Worm (Caenorhabditis elegans) whole organism, L1 larva: ENCODE measurements around the gene sri-42.
"Not testable (repeated sequence)": the region's sequence is repeated elsewhere in the genome, so short reads cannot be mapped to it uniquely, and the experiment has no call there.

ENCODE experiments used
- C04F5.9 ChIP-seq: sonication (generic microtip); optimal IDR thresholded peaks from 2 replicates; lab custom pipeline; 2016; ENCODE audit warnings: missing genetic modification characterization, missing compliant biosample characterization
- F16B12.6 ChIP-seq: fragments of 150-350 bp; optimal IDR thresholded peaks from 2 replicates; lab custom pipeline; 2014; ENCODE audit warnings: missing biosample characterization, missing genetic modification characterization
- aha-1 ChIP-seq: fragments of 150-350 bp; optimal IDR thresholded peaks from 2 replicates; lab custom pipeline; 2014; ENCODE audit warnings: missing biosample characterization, missing genetic modification characterization
- alr-1 ChIP-seq: fragments of 200-800 bp; sonication (Bioruptor generic); optimal IDR thresholded peaks from 2 replicates; lab custom pipeline; 2018; ENCODE audit warnings: borderline replicate concordance, mild to moderate bottlenecking, missing genetic modification characterization, missing compliant biosample characterization
- ceh-8 ChIP-seq: fragments of 200-800 bp; sonication (Bioruptor generic); optimal IDR thresholded peaks from 2 replicates; lab custom pipeline; 2018; ENCODE audit warnings: mild to moderate bottlenecking, missing genetic modification characterization, moderate library complexity, missing compliant biosample characterization
- ceh-88 ChIP-seq: fragments of 200-800 bp; sonication (Bioruptor generic); IDR thresholded peaks from 2 replicates; pipeline ENCODE4 v1.3.6; 2022; ENCODE audit warnings: missing genetic modification characterization, missing compliant biosample characterization
- ceh-90 ChIP-seq: sonication (generic microtip); optimal IDR thresholded peaks from 2 replicates; lab custom pipeline; 2016; ENCODE audit warnings: missing genetic modification characterization, missing compliant biosample characterization
- ces-1 ChIP-seq: fragments of 150-350 bp; optimal IDR thresholded peaks from 2 replicates; lab custom pipeline; 2014; ENCODE audit warnings: missing biosample characterization, missing genetic modification reagents, missing genetic modification characterization
- dsc-1 ChIP-seq: sonication (generic microtip); optimal IDR thresholded peaks from 2 replicates; lab custom pipeline; 2016; ENCODE audit warnings: mild to moderate bottlenecking, missing genetic modification characterization, missing compliant biosample characterization
- egl-13 ChIP-seq: sonication (generic microtip); optimal IDR thresholded peaks from 2 replicates; lab custom pipeline; 2016; ENCODE audit warnings: missing genotype, missing genetic modification reagents, missing genetic modification characterization, missing compliant biosample characterization
- elt-2 ChIP-seq: sonication (generic microtip); optimal IDR thresholded peaks from 2 replicates; lab custom pipeline; 2016; ENCODE audit warnings: missing genetic modification characterization, mild to moderate bottlenecking, inconsistent platforms, missing compliant biosample characterization, missing genetic modification reagents
- fkh-4 ChIP-seq: sonication (generic microtip); optimal IDR thresholded peaks from 2 replicates; lab custom pipeline; 2016; ENCODE audit warnings: missing compliant biosample characterization, missing genetic modification characterization, borderline replicate concordance
- fkh-8 ChIP-seq: sonication (generic microtip); optimal IDR thresholded peaks from 2 replicates; lab custom pipeline; 2016; ENCODE audit warnings: mild to moderate bottlenecking, missing genetic modification characterization, missing compliant biosample characterization
- hlh-4 ChIP-seq: sonication (generic microtip); optimal IDR thresholded peaks from 2 replicates; lab custom pipeline; 2016; ENCODE audit warnings: mild to moderate bottlenecking, missing genetic modification characterization, missing compliant biosample characterization
- hpl-2 ChIP-seq: fragments of 150-350 bp; optimal IDR thresholded peaks from 2 replicates; lab custom pipeline; 2014; ENCODE audit warnings: missing biosample characterization, missing genetic modification reagents, missing genetic modification characterization
- isw-1 ChIP-seq: fragments of 200-800 bp; sonication (Bioruptor generic); IDR thresholded peaks from 2 replicates; pipeline ENCODE4 v1.3.6; 2022; ENCODE audit warnings: missing genetic modification characterization, missing compliant biosample characterization
- lin-39 ChIP-seq: fragments of 150-350 bp; optimal IDR thresholded peaks from 2 replicates; lab custom pipeline; 2014; ENCODE audit warnings: missing biosample characterization, missing genetic modification reagents, missing genetic modification characterization
- lsy-2 ChIP-seq, 2 experiments: fragments of 150-350 bp; optimal IDR thresholded peaks; 2 replicates each; lab custom pipeline; 2014; ENCODE audit warnings: missing biosample characterization in 2 of 2, missing genetic modification characterization in 2 of 2
- nhr-71 ChIP-seq: sonication (generic microtip); optimal IDR thresholded peaks from 2 replicates; lab custom pipeline; 2016; ENCODE audit warnings: mild to moderate bottlenecking, missing genetic modification characterization, moderate library complexity, missing compliant biosample characterization
- nhr-77 ChIP-seq: fragments of 150-350 bp; optimal IDR thresholded peaks from 2 replicates; lab custom pipeline; 2014; ENCODE audit warnings: missing biosample characterization, missing genetic modification characterization
- nhr-85 ChIP-seq: sonication (generic microtip); peaks from one replicate; lab custom pipeline; 2016; ENCODE audit warnings: missing genetic modification characterization, inconsistent platforms, missing compliant biosample characterization
- nhr-90 ChIP-seq: sonication (generic microtip); optimal IDR thresholded peaks from 2 replicates; lab custom pipeline; 2016; ENCODE audit warnings: mild to moderate bottlenecking, missing genetic modification characterization, missing compliant biosample characterization; ENCODE audit not compliant: poor library complexity
- pqm-1 ChIP-seq: sonication (generic microtip); optimal IDR thresholded peaks from 3 replicates; lab custom pipeline; 2017; ENCODE audit warnings: missing biosample characterization, missing genetic modification characterization
- snpc-4 ChIP-seq: fragments of 150-350 bp; optimal IDR thresholded peaks from 2 replicates; lab custom pipeline; 2014; ENCODE audit warnings: missing biosample characterization, missing genetic modification characterization
- snu-23 ChIP-seq: sonication (generic microtip); optimal IDR thresholded peaks from 2 replicates; lab custom pipeline; 2016; ENCODE audit warnings: missing genetic modification characterization, missing compliant biosample characterization
- sptf-1 ChIP-seq: fragments of 150-350 bp; optimal IDR thresholded peaks from 2 replicates; lab custom pipeline; 2014; ENCODE audit warnings: missing biosample characterization, missing genetic modification characterization
- unc-86 ChIP-seq: sonication (generic microtip); optimal IDR thresholded peaks from 2 replicates; lab custom pipeline; 2016; ENCODE audit warnings: missing genetic modification characterization, missing compliant biosample characterization
- xbp-1 ChIP-seq: sonication (generic microtip); optimal IDR thresholded peaks from 2 replicates; lab custom pipeline; 2016; ENCODE audit warnings: missing genetic modification characterization, missing compliant biosample characterization
- ztf-11 ChIP-seq, 2 experiments: sonication (generic microtip); optimal IDR thresholded peaks; 2 replicates each; lab custom pipeline; 2016 to 2017; ENCODE audit warnings: missing genetic modification characterization in 2 of 2, missing biosample characterization in 1 of 2, missing compliant biosample characterization in 1 of 2
- ztf-4 ChIP-seq: fragments of 150-350 bp; optimal IDR thresholded peaks from 2 replicates; lab custom pipeline; 2014; ENCODE audit warnings: missing biosample characterization, missing genetic modification characterization

sri-42 gene

DNA sequence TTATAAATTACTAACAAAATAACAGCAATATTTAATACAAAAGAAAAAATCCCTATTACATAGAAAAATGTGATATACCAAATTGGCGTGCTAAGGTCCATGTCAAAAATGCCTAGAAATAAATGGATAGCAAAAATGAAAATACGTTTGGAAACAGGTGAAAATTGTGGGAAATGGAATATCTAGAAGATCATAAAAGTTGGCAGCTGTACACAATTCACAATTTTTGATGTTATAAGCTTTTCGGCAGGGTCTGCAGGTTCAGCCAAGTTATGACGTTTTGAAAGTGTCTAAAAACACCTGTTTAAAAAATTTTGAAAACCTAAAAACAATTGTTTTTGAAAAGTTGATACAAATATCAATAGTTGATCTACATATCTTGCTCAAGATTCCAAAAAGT is at the start of gene sri-42:
Gene sri-42, minus strand, starts transcription at position 101 of the 400 bp plus-strand sequence.
- not testable (repeated sequence) for TF ChIP-seq ceh-8 (GFP tag; lab: Kevin White, UChicago); lsy-2 (tag; optimal IDR thresholded peaks at IDR 0.05; lab: Kevin White, UChicago); xbp-1 (tag; lab: Kevin White, UChicago)

DNA sequence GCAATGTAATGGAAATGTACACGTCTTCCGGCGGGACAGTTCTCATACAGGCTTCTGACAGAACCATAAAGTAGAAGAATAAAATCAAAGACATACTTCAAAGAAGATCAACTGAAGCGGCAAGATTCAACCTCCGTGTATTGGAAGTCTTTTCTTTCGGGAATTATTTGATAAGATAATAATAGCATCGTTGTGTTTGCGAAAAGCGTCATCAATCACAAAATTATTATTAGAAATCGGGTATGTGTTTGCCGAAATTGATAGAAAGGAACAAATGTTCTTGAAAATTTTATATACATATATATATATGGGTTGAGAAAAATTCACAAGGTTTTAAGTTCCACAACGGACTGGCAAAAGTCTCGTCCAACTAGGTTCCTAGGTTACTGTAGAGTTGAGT is 48.8 kb upstream of the sri-42 start, which contains the start of gene Y27F2A.9:
Gene Y27F2A.9, minus strand, starts transcription at position 101 of the 400 bp plus-strand sequence.
- TF ChIP-seq aha-1 (tag; lab: Kevin White, UChicago); ces-1; elt-2 (tag; lab: Kevin White, UChicago): not testable (repeated sequence)

- not testable (repeated sequence) for TF ChIP-seq hlh-4 (tag; lab: Kevin White, UChicago); F16B12.6 (tag; lab: Kevin White, UChicago); ztf-11 (tag; optimal IDR thresholded peaks at IDR 0.05; lab: Kevin White, UChicago)
Observed at ce11 chrII:3189038-3189437, 46.3 kb upstream of the sri-42 start, which contains the start of gene Y27F2A.11. Gene Y27F2A.11 (plus strand): TSS chrII:3189338.

DNA sequence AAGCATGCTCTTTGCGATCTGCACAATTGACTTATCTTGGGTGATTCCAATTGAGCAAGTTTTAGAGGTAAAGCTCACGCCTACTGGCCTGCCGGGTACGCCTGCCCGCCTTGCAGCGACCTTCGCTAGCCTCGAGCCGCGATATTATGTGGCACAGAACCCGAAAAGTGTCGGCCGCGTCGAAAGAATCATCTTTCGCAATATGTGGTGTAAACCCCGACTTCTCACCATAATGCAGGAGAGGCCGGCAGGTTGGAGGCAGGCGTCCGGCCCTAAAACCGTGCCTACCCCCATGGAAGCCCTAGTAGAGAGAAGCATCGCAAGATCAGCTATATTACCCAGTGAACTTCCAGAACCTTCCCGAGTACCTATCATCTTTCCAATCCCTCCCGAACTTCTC is 43.1 kb upstream of the sri-42 start:
- TF ChIP-seq hpl-2 (GFP tag; lab: Kevin White, UChicago) (no peak), fkh-4 (tag; lab: Kevin White, UChicago) (no peak), ceh-90 (tag; lab: Kevin White, UChicago) (no peak), egl-13 (tag; lab: Kevin White, UChicago) (no peak), ceh-88 (GFP tag; lab: Robert Waterston, UW) (no peak), snpc-4 (tag; lab: Kevin White, UChicago) (no peak), nhr-71 (tag; lab: Kevin White, UChicago) (no peak), nhr-77 (no peak), ztf-4 (tag; lab: Kevin White, UChicago) (no peak), isw-1 (GFP tag; lab: Robert Waterston, UW) (no peak), hlh-4 (tag; lab: Kevin White, UChicago) (no peak), pqm-1 (tag; lab: Kevin White, UChicago) (no peak), dsc-1 (tag; lab: Kevin White, UChicago) (no peak), snu-23 (GFP tag; lab: Kevin White, UChicago) (no peak), fkh-8 (no peak), alr-1 (tag; lab: Kevin White, UChicago) (no peak), C04F5.9 (no peak)

- not testable (repeated sequence) for TF ChIP-seq nhr-85 (tag; lab: Kevin White, UChicago); hlh-4 (tag; lab: Kevin White, UChicago); sptf-1
- TF ChIP-seq, all 84 proteins: peak for 0; not testable (repeated sequence) for 84
Observed at ce11 chrII:3184858-3185257, 42.1 kb upstream of the sri-42 start, which contains the start of gene sri-78. Gene sri-78 (plus strand): TSS chrII:3185158.

DNA sequence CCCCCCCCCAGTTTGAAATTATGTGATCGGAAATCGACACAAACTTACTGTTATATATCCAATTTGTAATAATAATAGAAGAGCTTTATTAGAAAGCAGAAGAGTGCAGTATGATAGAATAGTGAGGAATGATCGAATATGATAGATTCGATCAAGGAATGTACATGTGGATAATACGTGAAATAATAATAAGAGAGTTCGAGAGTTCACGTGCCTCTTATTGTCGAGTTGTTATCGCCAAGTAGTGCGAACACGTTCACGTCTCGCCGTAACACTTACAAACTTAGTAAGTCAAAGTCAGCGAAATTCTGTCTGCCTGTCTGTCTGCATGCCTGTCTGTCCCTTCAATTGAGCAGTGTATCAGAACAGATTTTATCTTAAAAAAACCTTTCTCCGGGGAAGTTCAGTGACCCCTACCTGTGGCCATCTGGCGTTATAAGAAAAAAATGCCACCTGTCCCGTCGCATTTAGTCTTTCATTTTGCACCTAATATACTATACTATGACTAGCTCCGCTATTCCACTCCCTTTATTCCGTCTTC is 40.6 kb upstream of the sri-42 start, which contains the start of the genes Y27F2A.6 and Y27F2A.8:
Gene Y27F2A.6, minus strand, starts transcription at position 101 of the 541 bp plus-strand sequence.
Gene Y27F2A.8, plus strand, starts transcription at position 491 of the 541 bp plus-strand sequence.
- TF ChIP-seq lin-39 (tag; lab: Kevin White, UChicago); nhr-90; unc-86: not testable (repeated sequence)
